Fruit fly (Drosophila melanogaster) whole organism, pupa: Measurements from ENCODE around the gene CG43138.

Experiments
- CG10348 ChIP-seq: fragments of 200-800 bp; sonication (Bioruptor generic); IDR thresholded peaks from 2 replicates; pipeline ENCODE4 v1.3.6; 2022; ENCODE audit warnings: missing biosample characterization, missing genetic modification characterization
- CG12605 ChIP-seq: fragments of 200-800 bp; sonication (Bioruptor generic); IDR thresholded peaks from 2 replicates; pipeline ENCODE4 v1.3.6; 2022; ENCODE audit warnings: missing biosample characterization, missing genetic modification characterization
- CG14655 ChIP-seq: fragments of 200-800 bp; sonication (Bioruptor generic); optimal IDR thresholded peaks from 3 replicates; lab custom pipeline; 2017; ENCODE audit warnings: mild to moderate bottlenecking, missing biosample characterization, missing genetic modification reagents, missing genetic modification characterization
- CG15710 ChIP-seq: fragments of 200-800 bp; sonication (Bioruptor generic); optimal IDR thresholded peaks from 2 replicates; lab custom pipeline; 2018; ENCODE audit warnings: missing biosample characterization, mild to moderate bottlenecking, missing genetic modification characterization, moderate library complexity
- CG17806 ChIP-seq: fragments of 200-800 bp; sonication (Bioruptor generic); optimal IDR thresholded peaks from 2 replicates; lab custom pipeline; 2018; ENCODE audit warnings: missing biosample characterization, mild to moderate bottlenecking, missing genetic modification characterization, moderate library complexity
- CG34367 ChIP-seq: fragments of 200-800 bp; sonication (Bioruptor generic); optimal IDR thresholded peaks from 2 replicates; lab custom pipeline; 2018; ENCODE audit warnings: missing biosample characterization, mild to moderate bottlenecking, missing genetic modification characterization
- CG4496 ChIP-seq: fragments of 200-800 bp; sonication (Bioruptor generic); IDR thresholded peaks from 3 replicates; pipeline ENCODE4 v1.3.6; 2022; ENCODE audit warnings: missing biosample characterization, missing genetic modification characterization
- CG8301 ChIP-seq: fragments of 200-800 bp; sonication (Bioruptor generic); optimal IDR thresholded peaks from 2 replicates; lab custom pipeline; 2018; ENCODE audit warnings: missing biosample characterization, mild to moderate bottlenecking, missing genetic modification characterization
- CG9948 ChIP-seq: fragments of 200-800 bp; sonication (Bioruptor generic); optimal IDR thresholded peaks from 2 replicates; lab custom pipeline; 2018; ENCODE audit warnings: missing biosample characterization, mild to moderate bottlenecking, missing genetic modification characterization, moderate library complexity
- EcR ChIP-seq: fragments of 200-800 bp; sonication (Bioruptor generic); optimal IDR thresholded peaks from 3 replicates; lab custom pipeline; 2019; ENCODE audit warnings: missing biosample characterization, missing genetic modification characterization, mild to moderate bottlenecking, moderate library complexity, missing genetic modification reagents
- Pif1A ChIP-seq: fragments of 200-800 bp; sonication (Bioruptor generic); optimal IDR thresholded peaks from 3 replicates; lab custom pipeline; 2016; ENCODE audit warnings: missing biosample characterization, missing genetic modification characterization
- Pif1B ChIP-seq: fragments of 200-800 bp; sonication (Bioruptor generic); optimal IDR thresholded peaks from 3 replicates; lab custom pipeline; 2016; ENCODE audit warnings: missing biosample characterization, missing genetic modification characterization
- fd96Ca ChIP-seq: fragments of 200-800 bp; sonication (Bioruptor generic); IDR thresholded peaks from 3 replicates; pipeline ENCODE4 v1.3.6; 2022; ENCODE audit warnings: missing biosample characterization, missing genetic modification characterization
- rn ChIP-seq: fragments of 200-800 bp; sonication (Bioruptor generic); IDR thresholded peaks from 2 replicates; pipeline ENCODE4 v1.3.6; 2022; ENCODE audit warnings: missing biosample characterization, missing genetic modification characterization

DNA sequence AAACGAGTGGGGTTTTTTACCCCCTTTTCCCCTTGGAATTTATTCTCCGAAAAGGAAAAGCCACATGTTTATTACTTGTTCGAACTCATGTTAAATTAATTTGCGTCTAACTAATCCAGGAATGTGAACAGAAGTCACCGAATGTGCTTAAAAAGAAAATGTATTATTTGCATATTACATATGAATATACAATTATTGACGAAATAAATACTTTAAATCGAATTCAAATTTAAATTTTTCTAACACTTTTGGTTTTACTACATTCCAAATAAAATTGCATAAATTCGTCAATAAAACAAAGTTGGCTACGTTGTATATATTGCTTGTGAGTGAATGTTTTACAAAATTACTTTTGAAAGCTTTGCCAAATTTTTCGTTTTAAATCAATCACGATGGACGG lies at the start of gene CG43138:
- TF ChIP-seq CG17806 (tag; lab: Kevin White, UChicago) (no peak), CG14655 (no peak), CG8301 (no peak), CG12605 (no peak), fd96Ca (no peak), Pif1B (GFP tag; lab: Kevin White, UChicago) (no peak), rn (GFP tag; lab: Robert Waterston, UW) (no peak), CG10348 (GFP tag; lab: Robert Waterston, UW) (no peak), CG9948 (tag; lab: Kevin White, UChicago) (no peak), EcR (GFP tag; lab: Kevin White, UChicago) (no peak), Pif1A (GFP tag; lab: Kevin White, UChicago) (no peak), CG15710 (no peak), CG4496 (GFP tag; lab: Robert Waterston, UW) (no peak), CG34367 (tag; lab: Kevin White, UChicago) (no peak)
